Worm (Caenorhabditis elegans) whole organism, midembryonic: ENCODE data around the gene T24F1.7.

Source experiments
- med-1 ChIP-seq: sonication (generic microtip); optimal IDR thresholded peaks from 2 replicates; lab custom pipeline; 2017; ENCODE audit warnings: missing genetic modification characterization, mild to moderate bottlenecking, missing compliant biosample characterization, antibody characterized with exemption, missing genetic modification reagents; ENCODE audit not compliant: insufficient read depth
- ztf-29 ChIP-seq: fragments of 200-800 bp; sonication (Bioruptor generic); IDR thresholded peaks from 2 replicates; pipeline ENCODE4 v1.3.6; 2022; ENCODE audit warnings: missing genetic modification reagents, missing genetic modification characterization, missing compliant biosample characterization

ce11 chrII:11347878-11348556 is 35.7 kb downstream of the T24F1.7 start, which contains the start of the genes B0491.6 and pigm-1:
- TF ChIP-seq ztf-29 (no peak), med-1 (GFP tag; lab: Kevin White, UChicago) (no peak)
